Fruit fly (Drosophila melanogaster): ENCODE measurements around the gene CG3939.
A peak's percentile ranks its signal among the peaks of the same experiment; 100 is the strongest.

Gene CG3939

DNA sequence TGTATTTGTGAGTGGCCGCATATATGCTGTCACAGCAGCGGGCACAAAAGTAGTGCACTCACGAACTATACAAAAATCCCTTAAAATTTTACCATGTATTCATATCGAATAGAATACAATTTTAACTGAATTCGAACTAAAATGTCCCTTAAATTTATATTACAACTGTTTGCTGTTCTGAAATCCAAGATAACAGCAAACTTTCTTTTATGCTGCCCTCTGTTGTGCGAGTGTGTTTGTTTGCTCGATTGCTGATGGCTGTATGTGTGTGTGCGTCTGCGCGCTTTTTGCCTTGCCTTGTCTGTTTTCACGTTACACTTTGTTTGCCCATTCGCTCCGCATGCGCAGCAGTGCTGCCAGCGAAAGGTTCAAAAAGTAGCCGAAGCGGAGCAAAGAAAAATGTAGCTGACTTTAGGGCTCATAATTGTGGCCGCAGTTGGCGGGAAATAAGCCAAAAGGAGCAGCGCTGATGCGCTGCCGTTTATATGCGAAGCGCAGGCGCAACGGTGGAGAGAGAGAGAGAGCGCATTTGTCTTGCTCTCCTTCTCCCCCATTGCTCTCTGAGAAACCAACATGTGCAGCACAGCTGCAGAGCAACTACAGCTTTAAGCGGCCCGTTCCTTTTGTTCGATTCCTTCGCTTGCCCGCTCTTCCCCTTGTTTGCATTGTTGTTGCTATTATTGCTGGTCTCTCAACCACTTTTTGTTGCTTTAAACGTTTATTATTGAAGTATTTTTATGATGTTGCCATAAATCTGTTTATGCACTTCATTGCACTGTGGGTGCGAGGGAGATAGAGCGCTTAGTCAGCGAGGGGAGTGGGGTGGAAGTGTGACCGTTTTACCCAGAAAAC lies 12.2 kb upstream of the CG3939 start (continued):
- TF ChIP-seq CG30020 (tag; optimal IDR thresholded peaks at IDR 0.05), result peak; percentile 41
- peak; percentile 93 for TF ChIP-seq ttk (GFP tag; IDR thresholded peaks at IDR 0.05)
- peak; percentile 74 for TF ChIP-seq CG17186 (GFP tag; optimal IDR thresholded peaks at IDR 0.05)
- peak; percentile 77 for TF ChIP-seq CG10147 (GFP tag; optimal IDR thresholded peaks at IDR 0.05)
- TF ChIP-seq CG2712 (tag; optimal IDR thresholded peaks at IDR 0.05), result peak; percentile 96
- TF ChIP-seq CG17361 (GFP tag; IDR thresholded peaks at IDR 0.05), result peak; percentile 93
- peak; percentile 79 for TF ChIP-seq ab (GFP tag; optimal IDR thresholded peaks at IDR 0.05)
- TF ChIP-seq sna (GFP tag; IDR thresholded peaks at IDR 0.05; ENCODE audit: partially characterized antibody), result peak; percentile 24; the same call in 1 of the 2 replicates
- TF ChIP-seq CG7928 (GFP tag; optimal IDR thresholded peaks at IDR 0.05), result peak; percentile 57
- TF ChIP-seq CG31224 (GFP tag; IDR thresholded peaks at IDR 0.05), result peak; percentile 78
- no peak for TF ChIP-seq CG13287 (GFP tag; IDR thresholded peaks at IDR 0.05; ENCODE audit: partially characterized antibody)
- no peak for TF ChIP-seq rib (GFP tag; IDR thresholded peaks at IDR 0.05)
- peak; percentile 88 for TF ChIP-seq crc (GFP tag; optimal IDR thresholded peaks at IDR 0.05)
- TF ChIP-seq yki (optimal IDR thresholded peaks at IDR 0.05), result peak; percentile 59
- peak; percentile 91 for TF ChIP-seq CG1529 (GFP tag; optimal IDR thresholded peaks at IDR 0.05)
- TF ChIP-seq Scr (GFP tag; IDR thresholded peaks at IDR 0.05; ENCODE audit: partially characterized antibody), result no peak
- peak; percentile 80 for TF ChIP-seq CG4328 (GFP tag; optimal IDR thresholded peaks at IDR 0.05)
- TF ChIP-seq amos (GFP tag; IDR thresholded peaks at IDR 0.05; ENCODE audit: partially characterized antibody), result no peak
- TF ChIP-seq sens (GFP tag), result peak; percentile 99
- no peak for TF ChIP-seq CG17568 (GFP tag; optimal IDR thresholded peaks at IDR 0.05)
- TF ChIP-seq CG18619 (GFP tag; optimal IDR thresholded peaks at IDR 0.05), result peak; percentile 88
- peak; percentile 73 for TF ChIP-seq CG4282 (GFP tag; optimal IDR thresholded peaks at IDR 0.05)
- peak; percentile 74; the same call in 1 of the 2 replicates for TF ChIP-seq Adf1 (GFP tag; IDR thresholded peaks at IDR 0.05)
- no peak for TF ChIP-seq Dp (GFP tag; optimal IDR thresholded peaks at IDR 0.05)
- peak; percentile 93 for TF ChIP-seq CG12659 (GFP tag; optimal IDR thresholded peaks at IDR 0.05)
- peak; percentile 71 for TF ChIP-seq Dbx (GFP tag; IDR thresholded peaks at IDR 0.05)
- TF ChIP-seq Kr (GFP tag; optimal IDR thresholded peaks at IDR 0.05), result peak; percentile 69
- TF ChIP-seq lbe (GFP tag; optimal IDR thresholded peaks at IDR 0.05), result peak; percentile 87
- peak; percentile 93 for TF ChIP-seq CG13424 (tag; optimal IDR thresholded peaks at IDR 0.05)
- TF ChIP-seq ash1 (GFP tag; optimal IDR thresholded peaks at IDR 0.05), result no peak
- peak; percentile 56; the same call in 1 of the 2 replicates for TF ChIP-seq CG9932 (GFP tag; IDR thresholded peaks at IDR 0.05)
- TF ChIP-seq CG4404 (GFP tag; IDR thresholded peaks at IDR 0.05), result peak; percentile 91
- peak; percentile 74 for TF ChIP-seq Dip3 (GFP tag; optimal IDR thresholded peaks at IDR 0.05)
- peak; percentile 47; the same call in 2 of the 4 replicates for TF ChIP-seq Dll (GFP tag; IDR thresholded peaks at IDR 0.05; ENCODE audit: partially characterized antibody)
- peak; percentile 45 for TF ChIP-seq mirr (GFP tag; optimal IDR thresholded peaks at IDR 0.05)
- peak; percentile 89 for TF ChIP-seq nerfin-1 (tag; optimal IDR thresholded peaks at IDR 0.05)
- peak; percentile 91 for TF ChIP-seq HHEX (GFP tag; optimal IDR thresholded peaks at IDR 0.05)
- TF ChIP-seq CkIIα-i1 (GFP tag; IDR thresholded peaks at IDR 0.05), result peak; percentile 67; the same call in 1 of the 2 replicates
- peak; percentile 94 for TF ChIP-seq stc (GFP tag; IDR thresholded peaks at IDR 0.05)
- TF ChIP-seq CG12299 (tag; optimal IDR thresholded peaks at IDR 0.05), result peak; percentile 83
- peak; percentile 67 for TF ChIP-seq D19B (GFP tag; optimal IDR thresholded peaks at IDR 0.05)
- TF ChIP-seq CG32532 (GFP tag; IDR thresholded peaks at IDR 0.05), result peak; percentile 87
- peak; percentile 89 for TF ChIP-seq mam (GFP tag; optimal IDR thresholded peaks at IDR 0.05)
- TF ChIP-seq CG8359 (GFP tag; optimal IDR thresholded peaks at IDR 0.05; ENCODE audit: borderline replicate concordance), result peak; percentile 88
- TF ChIP-seq CG11695 (GFP tag; IDR thresholded peaks at IDR 0.05), result peak; percentile 94
- no peak for TF ChIP-seq hth (optimal IDR thresholded peaks at IDR 0.05)
- TF ChIP-seq Pdp1 (GFP tag; optimal IDR thresholded peaks at IDR 0.05), result peak; percentile 89 to 92
- peak; percentile 83 for TF ChIP-seq pho (GFP tag; optimal IDR thresholded peaks at IDR 0.05)
- peak; percentile 92 for TF ChIP-seq CG8924 (tag; optimal IDR thresholded peaks at IDR 0.05)
